Worm (Caenorhabditis elegans) whole organism, young adult: Measurements from ENCODE around the gene msrp-4.

ENCODE experiments used
- B0336.3 ChIP-seq: fragments of 200-800 bp; sonication (Bioruptor generic); IDR thresholded peaks from 2 replicates; pipeline ENCODE4 v1.3.6; 2022; ENCODE audit warnings: missing genetic modification characterization, missing compliant biosample characterization
- F10E7.11 ChIP-seq: sonication (generic microtip); optimal IDR thresholded peaks from 2 replicates; lab custom pipeline; 2017; ENCODE audit warnings: mild to moderate bottlenecking, missing genetic modification characterization, moderate library complexity, missing compliant biosample characterization
- F37B4.10 ChIP-seq: fragments of 200-800 bp; sonication (Bioruptor generic); IDR thresholded peaks from 2 replicates; pipeline ENCODE4 v1.3.6; 2022; ENCODE audit warnings: missing genetic modification characterization, missing compliant biosample characterization
- F57C9.4 ChIP-seq: sonication (generic microtip); optimal IDR thresholded peaks from 2 replicates; lab custom pipeline; 2017; ENCODE audit warnings: mild to moderate bottlenecking, missing genetic modification characterization, missing compliant biosample characterization
- K11D2.4 ChIP-seq: fragments of 200-800 bp; sonication (Bioruptor generic); IDR thresholded peaks from 2 replicates; pipeline ENCODE4 v1.3.6; 2022; ENCODE audit warnings: missing genetic modification reagents, missing genetic modification characterization, missing compliant biosample characterization
- T26A5.8 ChIP-seq: sonication (generic microtip); optimal IDR thresholded peaks from 2 replicates; lab custom pipeline; 2016; ENCODE audit warnings: missing genetic modification characterization, missing compliant biosample characterization
- Y53F4B.3 ChIP-seq: fragments of 200-800 bp; sonication (Bioruptor generic); IDR thresholded peaks from 2 replicates; pipeline ENCODE4 v1.3.6; 2022; ENCODE audit warnings: missing genetic modification reagents, missing genetic modification characterization, missing compliant biosample characterization
- ZK185.1 ChIP-seq: sonication (generic microtip); optimal IDR thresholded peaks from 2 replicates; lab custom pipeline; 2016; ENCODE audit warnings: mild to moderate bottlenecking, missing genetic modification characterization, missing compliant biosample characterization; ENCODE audit not compliant: poor library complexity, severe bottlenecking
- akir-1 ChIP-seq: fragments of 200-800 bp; sonication (Bioruptor generic); optimal IDR thresholded peaks from 2 replicates; lab custom pipeline; 2018; ENCODE audit warnings: mild to moderate bottlenecking, missing genetic modification characterization, moderate library complexity, missing compliant biosample characterization
- aptf-2 ChIP-seq: fragments of 200-800 bp; sonication (Bioruptor generic); conservative IDR thresholded peaks from 2 replicates; pipeline ENCODE4 v1.3.6; 2022; ENCODE audit warnings: missing genetic modification reagents, missing genetic modification characterization, missing compliant biosample characterization
- athp-1 ChIP-seq: sonication (generic microtip); optimal IDR thresholded peaks from 2 replicates; lab custom pipeline; 2017; ENCODE audit warnings: mild to moderate bottlenecking, missing genetic modification characterization, missing compliant biosample characterization
- attf-5 ChIP-seq: fragments of 200-800 bp; sonication (Bioruptor generic); optimal IDR thresholded peaks from 2 replicates; lab custom pipeline; 2018; ENCODE audit warnings: mild to moderate bottlenecking, missing genetic modification characterization, missing compliant biosample characterization
- bed-2 ChIP-seq: fragments of 200-800 bp; sonication (Bioruptor generic); IDR thresholded peaks from 2 replicates; pipeline ENCODE4 v1.3.6; 2022; ENCODE audit warnings: missing genetic modification reagents, missing genetic modification characterization, missing compliant biosample characterization
- cebp-2 ChIP-seq: fragments of 200-800 bp; sonication (Bioruptor generic); IDR thresholded peaks from 2 replicates; pipeline ENCODE4 v1.3.6; 2022; ENCODE audit warnings: missing genetic modification characterization, missing compliant biosample characterization
- ceh-27 ChIP-seq: fragments of 200-800 bp; sonication (Bioruptor generic); optimal IDR thresholded peaks from 2 replicates; lab custom pipeline; 2018; ENCODE audit warnings: mild to moderate bottlenecking, missing genetic modification characterization, moderate library complexity, missing compliant biosample characterization
- ceh-40 ChIP-seq: fragments of 200-800 bp; sonication (Bioruptor generic); IDR thresholded peaks from 2 replicates; pipeline ENCODE4 v1.3.6; 2022; ENCODE audit warnings: missing genetic modification characterization, missing compliant biosample characterization
- ceh-91 ChIP-seq: fragments of 200-800 bp; sonication (Bioruptor generic); IDR thresholded peaks from 2 replicates; pipeline ENCODE4 v1.3.6; 2022; ENCODE audit warnings: missing genetic modification reagents, missing genetic modification characterization, missing compliant biosample characterization
- dpff-1 ChIP-seq: sonication (generic microtip); optimal IDR thresholded peaks from 2 replicates; lab custom pipeline; 2017; ENCODE audit warnings: mild to moderate bottlenecking, missing genetic modification characterization, missing compliant biosample characterization
- dpl-1 ChIP-seq: fragments of 150-350 bp; optimal IDR thresholded peaks from 2 replicates; lab custom pipeline; 2014; ENCODE audit warnings: missing biosample characterization, missing genetic modification reagents, missing genetic modification characterization
- efl-1 ChIP-seq: fragments of 150-350 bp; optimal IDR thresholded peaks from 2 replicates; lab custom pipeline; 2014; ENCODE audit warnings: missing biosample characterization, missing genetic modification reagents, missing genetic modification characterization
- egl-18 ChIP-seq: fragments of 200-800 bp; sonication (Bioruptor generic); IDR thresholded peaks from 2 replicates; pipeline ENCODE4 v1.3.6; 2022; ENCODE audit warnings: missing genetic modification reagents, missing genetic modification characterization, missing compliant biosample characterization
- ets-4 ChIP-seq: fragments of 200-800 bp; sonication (Bioruptor generic); optimal IDR thresholded peaks from 2 replicates; lab custom pipeline; 2018; ENCODE audit warnings: mild to moderate bottlenecking, missing genetic modification characterization, missing compliant biosample characterization
- fkh-3 ChIP-seq: sonication (generic microtip); optimal IDR thresholded peaks from 2 replicates; lab custom pipeline; 2016; ENCODE audit warnings: mild to moderate bottlenecking, missing genetic modification characterization, missing compliant biosample characterization
- him-1 ChIP-seq: sonication (generic microtip); optimal IDR thresholded peaks from 2 replicates; lab custom pipeline; 2016; ENCODE audit warnings: missing genotype, missing genetic modification reagents, missing genetic modification characterization, missing compliant biosample characterization
- hlh-12 ChIP-seq: sonication (generic microtip); optimal IDR thresholded peaks from 2 replicates; lab custom pipeline; 2016; ENCODE audit warnings: missing genetic modification characterization, missing compliant biosample characterization
- hmg-1.2 ChIP-seq: fragments of 200-800 bp; sonication (Bioruptor generic); IDR thresholded peaks from 2 replicates; pipeline ENCODE4 v1.3.6; 2022; ENCODE audit warnings: missing genetic modification reagents, missing genetic modification characterization, missing compliant biosample characterization
- hrde-1 ChIP-seq: sonication (generic microtip); optimal IDR thresholded peaks from 2 replicates; lab custom pipeline; 2016; ENCODE audit warnings: missing genetic modification characterization, mild to moderate bottlenecking, missing compliant biosample characterization, moderate library complexity, missing genotype, missing genetic modification reagents, borderline replicate concordance
- hsf-1 ChIP-seq: fragments of 200-800 bp; sonication (Bioruptor generic); IDR thresholded peaks from 2 replicates; pipeline ENCODE4 v1.3.6; 2022; ENCODE audit warnings: missing genetic modification reagents, missing genetic modification characterization, missing compliant biosample characterization
- let-607 ChIP-seq, 2 experiments: fragments of 200-800 bp in 1 of 2; sonication (Bioruptor generic) in 1 of 2; sonication (generic microtip) in 1 of 2; optimal IDR thresholded peaks; 2 replicates each; lab custom pipeline; 2016 to 2018; ENCODE audit warnings: mild to moderate bottlenecking in 2 of 2, missing compliant biosample characterization in 2 of 2, missing genetic modification characterization in 2 of 2, moderate library complexity in 2 of 2, missing genotype in 1 of 2
- lin-54 ChIP-seq: fragments of 200-800 bp; sonication (Bioruptor generic); optimal IDR thresholded peaks from 2 replicates; lab custom pipeline; 2018; ENCODE audit warnings: mild to moderate bottlenecking, missing genetic modification characterization, missing compliant biosample characterization
- lir-1 ChIP-seq: fragments of 200-800 bp; sonication (Bioruptor generic); conservative IDR thresholded peaks from 2 replicates; pipeline ENCODE4 v1.3.6; 2022; ENCODE audit warnings: missing genetic modification reagents, missing genetic modification characterization, missing compliant biosample characterization
- madf-10 ChIP-seq: sonication (generic microtip); optimal IDR thresholded peaks from 2 replicates; lab custom pipeline; 2016; ENCODE audit warnings: mild to moderate bottlenecking, missing genetic modification characterization, missing compliant biosample characterization
- madf-3 ChIP-seq: fragments of 200-800 bp; sonication (Bioruptor generic); IDR thresholded peaks from 2 replicates; pipeline ENCODE4 v1.3.6; 2022; ENCODE audit warnings: missing genetic modification reagents, missing genetic modification characterization, missing compliant biosample characterization
- mes-4 ChIP-seq: sonication (generic microtip); optimal IDR thresholded peaks from 2 replicates; lab custom pipeline; 2016; ENCODE audit warnings: missing genotype, missing genetic modification characterization, missing compliant biosample characterization
- nfya-1 ChIP-seq: sonication (generic microtip); optimal IDR thresholded peaks from 2 replicates; lab custom pipeline; 2017; ENCODE audit warnings: antibody characterized with exemption, missing compliant biosample characterization, missing genetic modification characterization, borderline replicate concordance; ENCODE audit not compliant: insufficient read depth
- nfya-2 ChIP-seq: fragments of 200-800 bp; sonication (Bioruptor generic); IDR thresholded peaks from 2 replicates; pipeline ENCODE4 v1.3.6; 2022; ENCODE audit warnings: missing genetic modification reagents, missing genetic modification characterization, missing compliant biosample characterization
- nhr-179 ChIP-seq: sonication (generic microtip); optimal IDR thresholded peaks from 2 replicates; lab custom pipeline; 2016; ENCODE audit warnings: mild to moderate bottlenecking, missing genetic modification characterization, missing compliant biosample characterization
- nhr-27 ChIP-seq: fragments of 200-800 bp; sonication (Bioruptor generic); optimal IDR thresholded peaks from 2 replicates; lab custom pipeline; 2018; ENCODE audit warnings: mild to moderate bottlenecking, missing genetic modification characterization, moderate library complexity, missing compliant biosample characterization
- nhr-80 ChIP-seq: sonication (generic microtip); optimal IDR thresholded peaks from 2 replicates; lab custom pipeline; 2016; ENCODE audit warnings: missing genetic modification characterization, missing compliant biosample characterization
- nhr-90 ChIP-seq: sonication (generic microtip); optimal IDR thresholded peaks from 2 replicates; lab custom pipeline; 2016; ENCODE audit warnings: missing genotype, mild to moderate bottlenecking, missing genetic modification characterization, missing compliant biosample characterization
- sdz-38 ChIP-seq: sonication (generic microtip); optimal IDR thresholded peaks from 2 replicates; lab custom pipeline; 2016; ENCODE audit warnings: missing genotype, missing genetic modification characterization, missing compliant biosample characterization
- snpc-1.3 ChIP-seq: sonication (generic microtip); optimal IDR thresholded peaks from 2 replicates; lab custom pipeline; 2017; ENCODE audit warnings: missing genetic modification characterization, mild to moderate bottlenecking, missing compliant biosample characterization, antibody characterized with exemption, moderate library complexity, missing genotype, missing genetic modification reagents; ENCODE audit not compliant: insufficient read depth
- tbx-9 ChIP-seq: sonication (generic microtip); optimal IDR thresholded peaks from 2 replicates; lab custom pipeline; 2016; ENCODE audit warnings: borderline replicate concordance, missing genetic modification characterization, inconsistent platforms, missing compliant biosample characterization
- zfh-2 ChIP-seq: fragments of 200-800 bp; sonication (Bioruptor generic); conservative IDR thresholded peaks from 2 replicates; pipeline ENCODE4 v1.3.6; 2022; ENCODE audit warnings: missing genetic modification reagents, missing genetic modification characterization, missing compliant biosample characterization
- zim-3 ChIP-seq: sonication (generic microtip); optimal IDR thresholded peaks from 2 replicates; lab custom pipeline; 2017; ENCODE audit warnings: mild to moderate bottlenecking, missing genetic modification characterization, moderate library complexity, missing compliant biosample characterization
- ztf-25 ChIP-seq: fragments of 200-800 bp; sonication (Bioruptor generic); IDR thresholded peaks from 2 replicates; pipeline ENCODE4 v1.3.6; 2022; ENCODE audit warnings: missing genetic modification reagents, missing genetic modification characterization, missing compliant biosample characterization
- ztf-26 ChIP-seq: sonication (generic microtip); optimal IDR thresholded peaks from 2 replicates; lab custom pipeline; 2017; ENCODE audit warnings: missing genetic modification characterization, missing compliant biosample characterization

msrp-4 gene

DNA sequence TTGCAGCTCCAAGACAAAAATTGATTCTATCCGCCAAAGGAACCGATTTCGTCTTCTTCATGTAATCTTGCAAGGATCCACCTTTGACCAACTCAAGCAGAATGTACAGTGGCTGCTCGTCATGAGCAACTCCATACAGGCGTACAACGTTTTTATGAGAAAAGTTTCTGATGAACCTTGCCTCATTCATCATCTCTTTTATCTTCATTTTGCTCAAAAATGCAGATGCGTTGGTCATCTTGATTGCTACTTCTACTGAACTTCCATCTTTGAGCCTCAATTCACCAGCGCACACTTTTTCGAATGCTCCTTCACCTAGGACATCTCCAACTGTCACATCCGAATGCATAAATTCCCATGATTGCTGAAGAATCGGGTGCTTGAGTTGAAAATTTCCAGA, 25.7 kb downstream of the msrp-4 start:
- no peak for TF ChIP-seq athp-1 (tag; lab: Kevin White, UChicago)
- no peak for TF ChIP-seq T26A5.8 (tag; lab: Kevin White, UChicago)
- no peak for TF ChIP-seq aptf-2 (GFP tag; lab: Robert Waterston, UW)
- TF ChIP-seq dpl-1 (GFP tag; lab: Kevin White, UChicago), result no peak
- TF ChIP-seq ceh-40, result no peak
- no peak for TF ChIP-seq mes-4 (tag; lab: Kevin White, UChicago)
- TF ChIP-seq F10E7.11 (tag; lab: Kevin White, UChicago), result no peak
- no peak for TF ChIP-seq egl-18 (GFP tag; lab: Robert Waterston, UW)
- TF ChIP-seq nfya-1, result no peak
- no peak for TF ChIP-seq lir-1
- TF ChIP-seq tbx-9 (tag; lab: Kevin White, UChicago), result no peak

DNA sequence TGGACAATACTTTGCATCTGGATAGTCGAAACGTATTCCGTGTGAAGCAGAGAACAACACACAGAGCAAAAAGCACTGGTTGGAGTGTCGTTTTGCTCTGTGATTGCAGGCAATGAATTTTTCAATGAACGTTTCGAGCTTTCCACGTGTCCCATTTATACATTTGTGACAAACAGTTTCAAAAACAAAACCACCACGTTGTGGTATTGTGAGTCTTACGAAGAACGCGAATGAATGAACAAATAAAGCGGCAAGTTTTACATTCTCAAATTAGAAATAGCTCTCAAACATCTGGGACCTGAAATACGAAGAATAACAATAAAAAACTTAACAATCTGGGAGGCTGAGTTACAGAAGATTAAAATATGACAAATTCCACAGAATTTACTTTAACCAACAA, 30.8 kb downstream of the msrp-4 start, which contains the start of gene F46F5.1:
TSS of gene F46F5.1 (minus strand) at position 101 of the 400 bp plus-strand sequence.
- TF ChIP-seq zim-3 (tag; lab: Kevin White, UChicago) (no peak), hsf-1 (GFP tag; lab: Robert Waterston, UW) (no peak), ztf-25 (GFP tag; lab: Robert Waterston, UW) (no peak), cebp-2 (no peak), snpc-1.3 (tag; lab: Kevin White, UChicago) (no peak), lin-54 (no peak), B0336.3 (GFP tag; lab: Robert Waterston, UW) (no peak), zfh-2 (no peak), him-1 (no peak), ztf-26 (no peak), madf-3 (GFP tag; lab: Robert Waterston, UW) (no peak)

DNA sequence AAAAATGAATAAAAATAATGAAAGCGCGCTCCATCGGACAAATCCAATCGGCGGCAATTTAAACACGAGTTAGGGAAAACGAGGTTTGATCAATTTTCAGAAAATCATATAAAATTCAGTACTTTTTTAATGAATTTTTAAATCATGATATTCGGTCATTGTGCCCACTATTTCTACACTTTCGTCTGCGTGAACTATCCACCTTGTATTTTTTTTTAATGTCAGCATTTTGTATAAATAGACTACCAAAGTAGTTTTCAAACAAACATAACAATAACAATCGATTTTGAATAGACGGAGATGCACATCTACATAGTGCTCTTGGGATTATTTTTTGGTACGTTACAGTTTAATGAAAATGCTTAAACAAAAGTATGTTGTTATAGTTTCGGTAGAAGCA, 34.5 kb downstream of the msrp-4 start, which contains the start of gene F46F5.15:
TSS of gene F46F5.15 (plus strand) at position 301 of the 400 bp plus-strand sequence.
- TF ChIP-seq B0336.3 (GFP tag; lab: Robert Waterston, UW) (no peak), T26A5.8 (tag; lab: Kevin White, UChicago) (no peak), ets-4 (GFP tag; lab: Kevin White, UChicago) (no peak), efl-1 (GFP tag; lab: Kevin White, UChicago) (no peak), bed-2 (no peak), hmg-1.2 (GFP tag; lab: Robert Waterston, UW) (no peak), nhr-179 (no peak), attf-5 (no peak), dpff-1 (no peak), hrde-1 (tag; lab: Kevin White, UChicago) (no peak), fkh-3 (tag; lab: Kevin White, UChicago) (no peak), sdz-38 (no peak), madf-10 (tag; lab: Kevin White, UChicago) (no peak), ztf-26 (no peak)

DNA sequence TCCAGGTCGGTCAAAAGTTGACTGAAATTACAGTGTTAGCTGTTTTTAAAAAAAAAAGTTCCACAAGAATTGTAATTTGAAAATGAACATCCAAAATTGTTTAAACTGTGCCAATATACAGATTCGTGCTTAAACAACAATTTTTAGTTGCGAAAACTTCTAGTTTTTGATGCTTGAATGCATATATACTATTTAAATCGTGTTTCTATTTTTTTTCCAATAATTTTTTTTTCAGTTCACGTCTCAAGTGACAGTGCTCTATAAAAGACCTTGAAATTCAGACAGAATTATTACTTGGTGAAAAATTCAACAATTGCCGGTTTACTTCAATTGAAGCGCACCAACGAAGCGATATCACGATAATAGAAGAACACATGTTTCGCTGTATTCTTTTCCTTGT, 35.7 kb downstream of the msrp-4 start, which contains the start of gene F46F5.16:
TSS of gene F46F5.16 (plus strand) at position 301 of the 400 bp plus-strand sequence.
- TF ChIP-seq nfya-2 (GFP tag; lab: Robert Waterston, UW) (no peak), ceh-91 (GFP tag; lab: Robert Waterston, UW) (no peak), F37B4.10 (GFP tag; lab: Robert Waterston, UW) (no peak), ceh-27 (GFP tag; lab: Kevin White, UChicago) (no peak), nhr-90 (tag; lab: Kevin White, UChicago) (no peak), akir-1 (GFP tag; lab: Kevin White, UChicago) (no peak), efl-1 (GFP tag; lab: Kevin White, UChicago) (no peak), nhr-80 (no peak), ZK185.1 (tag; lab: Kevin White, UChicago) (no peak), bed-2 (no peak), hlh-12 (no peak), let-607 (tag; optimal IDR thresholded peaks at IDR 0.05; lab: Kevin White, UChicago) (no peak), mes-4 (tag; lab: Kevin White, UChicago) (no peak), Y53F4B.3 (GFP tag; lab: Robert Waterston, UW) (no peak), F57C9.4 (tag; lab: Kevin White, UChicago) (no peak), nhr-27 (no peak), K11D2.4 (GFP tag; lab: Robert Waterston, UW) (no peak)
